In the genomic region with DNA sequence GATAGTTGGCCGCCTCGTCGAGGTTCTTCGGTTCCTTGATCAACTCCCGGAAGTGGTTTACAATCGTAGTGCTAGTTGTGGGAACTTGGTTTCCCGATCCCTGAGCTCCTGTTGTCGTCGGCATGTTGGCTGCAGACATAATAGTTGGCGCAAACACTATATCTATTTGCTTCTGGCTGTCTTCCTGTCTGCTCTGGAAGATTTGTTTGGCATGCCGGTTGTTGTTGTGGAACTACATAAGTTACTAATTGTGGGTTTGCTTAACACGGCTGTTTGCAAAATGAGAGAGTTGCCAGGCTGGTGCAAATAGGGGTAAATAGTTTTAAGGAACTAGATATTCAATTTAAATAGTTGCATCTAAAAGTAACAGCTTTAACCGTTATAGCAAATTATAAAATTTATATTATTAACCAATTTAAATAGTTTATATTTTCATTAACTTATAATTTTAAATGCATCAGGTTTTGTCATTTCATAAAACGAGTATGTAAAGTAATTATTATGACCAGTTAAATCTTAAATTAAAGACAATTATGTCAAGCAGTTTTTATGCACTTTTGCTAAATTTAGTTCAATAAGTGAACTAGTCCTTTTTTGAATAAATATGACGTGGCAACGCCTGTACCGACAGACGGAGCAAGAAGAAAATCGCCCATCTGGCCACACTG, we compare ENCODE assay signal across 1 fruit fly cellular context.
A peak's percentile ranks its signal among the peaks of the same experiment; 100 is the strongest.
TF ChIP-seq lines count a peak whose summit lies in the region.

A gene (minus strand): TSS at position 287 of the 668 bp plus-strand sequence.
A gene (plus strand): TSS at position 635 of the 668 bp plus-strand sequence.

TF ChIP-seq in whole organism, embryonic, 481 proteins besides CTCF, POLR2A, EP300 and RAD21 (continued from another document):
- TF ChIP-seq Xbp1 (GFP tag; optimal IDR thresholded peaks at IDR 0.05; lab: Kevin White, UChicago), result peak; percentile 73
- no peak for TF ChIP-seq CG1647 (GFP tag; optimal IDR thresholded peaks at IDR 0.05; lab: Kevin White, UChicago)
- peak; percentile 60 for TF ChIP-seq CG33557 (GFP tag; optimal IDR thresholded peaks at IDR 0.05; lab: Kevin White, UChicago)
- TF ChIP-seq Ets97D (GFP tag; optimal IDR thresholded peaks at IDR 0.05; lab: Kevin White, UChicago), result peak; percentile 46
- TF ChIP-seq CG8290 (GFP tag; optimal IDR thresholded peaks at IDR 0.05; lab: Kevin White, UChicago), result peak; percentile 1
- no peak for TF ChIP-seq CG8290 (tag; optimal IDR thresholded peaks at IDR 0.05; lab: Kevin White, UChicago)
- TF ChIP-seq run (tag; optimal IDR thresholded peaks at IDR 0.05; lab: Kevin White, UChicago), result peak; percentile 18
- no peak for TF ChIP-seq gce (GFP tag; IDR thresholded peaks at IDR 0.05; lab: Robert Waterston, UW)
- TF ChIP-seq sna (GFP tag; IDR thresholded peaks at IDR 0.05; lab: Robert Waterston, UW; ENCODE audit: partially characterized antibody), result no peak
- TF ChIP-seq bcd (GFP tag; optimal IDR thresholded peaks at IDR 0.05; lab: Kevin White, UChicago), result peak; percentile 55
- peak; percentile 34; the same call in 1 of the 2 replicates for TF ChIP-seq amos (GFP tag; IDR thresholded peaks at IDR 0.05; lab: Robert Waterston, UW; ENCODE audit: partially characterized antibody)
- peak; percentile 23 for TF ChIP-seq CG10654 (GFP tag; optimal IDR thresholded peaks at IDR 0.05; lab: Kevin White, UChicago)
- TF ChIP-seq Max (GFP tag; optimal IDR thresholded peaks at IDR 0.05; lab: Kevin White, UChicago), result no peak
- TF ChIP-seq Sox100B (GFP tag; optimal IDR thresholded peaks at IDR 0.05; lab: Kevin White, UChicago), result peak; percentile 60
- no peak for TF ChIP-seq CG7963 (GFP tag; IDR thresholded peaks at IDR 0.05; lab: Robert Waterston, UW; ENCODE audit: partially characterized antibody)
- TF ChIP-seq kah (GFP tag; optimal IDR thresholded peaks at IDR 0.05; lab: Kevin White, UChicago), result no peak
- TF ChIP-seq Atf3 (GFP tag; optimal IDR thresholded peaks at IDR 0.05; lab: Kevin White, UChicago), result no peak
- TF ChIP-seq Mad (GFP tag; optimal IDR thresholded peaks at IDR 0.05; lab: Kevin White, UChicago), result peak; percentile 56
- no peak for TF ChIP-seq CG10565 (GFP tag; optimal IDR thresholded peaks at IDR 0.05; lab: Kevin White, UChicago)
- no peak for TF ChIP-seq Gsc (GFP tag; IDR thresholded peaks at IDR 0.05; lab: Robert Waterston, UW)
- peak; percentile 20 for TF ChIP-seq Sry-β (GFP tag; optimal IDR thresholded peaks at IDR 0.05; lab: Kevin White, UChicago)
- peak; percentile 76 for TF ChIP-seq sens (GFP tag; lab: Kevin White, UChicago)
- TF ChIP-seq org-1 (GFP tag; optimal IDR thresholded peaks at IDR 0.05; lab: Kevin White, UChicago), result no peak
- TF ChIP-seq Hmx (GFP tag; optimal IDR thresholded peaks at IDR 0.05; lab: Kevin White, UChicago), result no peak
- TF ChIP-seq cg (GFP tag; optimal IDR thresholded peaks at IDR 0.05; lab: Kevin White, UChicago), result no peak
- TF ChIP-seq CG13424 (tag; optimal IDR thresholded peaks at IDR 0.05; lab: Kevin White, UChicago), result peak; percentile 82
- TF ChIP-seq schlank (tag; optimal IDR thresholded peaks at IDR 0.05; lab: Kevin White, UChicago), result no peak
- TF ChIP-seq CG3163 (GFP tag; optimal IDR thresholded peaks at IDR 0.05; lab: Kevin White, UChicago), result no peak
- no peak for TF ChIP-seq gcm2 (GFP tag; optimal IDR thresholded peaks at IDR 0.05; lab: Kevin White, UChicago)
- TF ChIP-seq CG12071 (GFP tag; optimal IDR thresholded peaks at IDR 0.05; lab: Kevin White, UChicago), result no peak
- TF ChIP-seq zfh2 (GFP tag; optimal IDR thresholded peaks at IDR 0.05; lab: Kevin White, UChicago), result no peak
- TF ChIP-seq jing (GFP tag; optimal IDR thresholded peaks at IDR 0.05; lab: Kevin White, UChicago), result no peak
- TF ChIP-seq NC2β (GFP tag; optimal IDR thresholded peaks at IDR 0.05; lab: Kevin White, UChicago), result peak; percentile 11
- no peak for TF ChIP-seq lab (GFP tag; optimal IDR thresholded peaks at IDR 0.05; lab: Kevin White, UChicago)
- no peak for TF ChIP-seq pho (GFP tag; optimal IDR thresholded peaks at IDR 0.05; lab: Kevin White, UChicago)
- TF ChIP-seq eyg (GFP tag; optimal IDR thresholded peaks at IDR 0.05; lab: Kevin White, UChicago), result no peak
- TF ChIP-seq CG18011 (GFP tag; optimal IDR thresholded peaks at IDR 0.05; lab: Kevin White, UChicago), result peak; percentile 59
- peak; percentile 25 for TF ChIP-seq Fer1 (GFP tag; optimal IDR thresholded peaks at IDR 0.05; lab: Kevin White, UChicago)
- TF ChIP-seq Mes4 (GFP tag; optimal IDR thresholded peaks at IDR 0.05; lab: Kevin White, UChicago), result no peak
- TF ChIP-seq CG42726 (GFP tag; IDR thresholded peaks at IDR 0.05; lab: Robert Waterston, UW; ENCODE audit: partially characterized antibody), result no peak
- TF ChIP-seq Trl (optimal IDR thresholded peaks at IDR 0.05; lab: Kevin White, UChicago), result no peak
- TF ChIP-seq Trl (GFP tag; optimal IDR thresholded peaks at IDR 0.05; lab: Kevin White, UChicago), result no peak
- peak; percentile 48 for TF ChIP-seq gsb-n (tag; optimal IDR thresholded peaks at IDR 0.05; lab: Kevin White, UChicago)
- peak; percentile 32 for TF ChIP-seq cwo (GFP tag; optimal IDR thresholded peaks at IDR 0.05; lab: Kevin White, UChicago)
- no peak for TF ChIP-seq Nf-YA (GFP tag; IDR thresholded peaks at IDR 0.05; lab: Robert Waterston, UW)
- TF ChIP-seq Optix (GFP tag; IDR thresholded peaks at IDR 0.05; lab: Robert Waterston, UW), result no peak
- peak; percentile 44; the same call in 1 of the 2 replicates for TF ChIP-seq CG32767 (GFP tag; IDR thresholded peaks at IDR 0.05; lab: Robert Waterston, UW)
- TF ChIP-seq dan (GFP tag; IDR thresholded peaks at IDR 0.05; lab: Robert Waterston, UW), result no peak
- TF ChIP-seq CG4854 (GFP tag; optimal IDR thresholded peaks at IDR 0.05; lab: Kevin White, UChicago), result no peak
- TF ChIP-seq peb (GFP tag; IDR thresholded peaks at IDR 0.05; lab: Robert Waterston, UW), result no peak
- peak; percentile 11 for TF ChIP-seq ewg (GFP tag; optimal IDR thresholded peaks at IDR 0.05; lab: Kevin White, UChicago)
- TF ChIP-seq zen2 (GFP tag; IDR thresholded peaks at IDR 0.05; lab: Robert Waterston, UW; ENCODE audit: partially characterized antibody), result no peak
- no peak for TF ChIP-seq Kr (GFP tag; optimal IDR thresholded peaks at IDR 0.05; lab: Kevin White, UChicago)
- no peak for TF ChIP-seq Lim3 (GFP tag; IDR thresholded peaks at IDR 0.05; lab: Robert Waterston, UW)
- TF ChIP-seq CG15073 (GFP tag; optimal IDR thresholded peaks at IDR 0.05; lab: Kevin White, UChicago), result no peak
- peak; percentile 75 for TF ChIP-seq CG10267 (tag; optimal IDR thresholded peaks at IDR 0.05; lab: Kevin White, UChicago)
- no peak for TF ChIP-seq vnd (GFP tag; IDR thresholded peaks at IDR 0.05; lab: Robert Waterston, UW; ENCODE audit: partially characterized antibody)
- peak; percentile 29 to 71 for TF ChIP-seq dpn (GFP tag; optimal IDR thresholded peaks at IDR 0.05; lab: Kevin White, UChicago)
- no peak for TF ChIP-seq corto (GFP tag; optimal IDR thresholded peaks at IDR 0.05; lab: Kevin White, UChicago)
- TF ChIP-seq Hr39 (optimal IDR thresholded peaks at IDR 0.05; lab: Kevin White, UChicago), result no peak
